Fruit fly (Drosophila melanogaster): ENCODE data around the gene mRpS6.

The mRpS6 gene

DNA sequence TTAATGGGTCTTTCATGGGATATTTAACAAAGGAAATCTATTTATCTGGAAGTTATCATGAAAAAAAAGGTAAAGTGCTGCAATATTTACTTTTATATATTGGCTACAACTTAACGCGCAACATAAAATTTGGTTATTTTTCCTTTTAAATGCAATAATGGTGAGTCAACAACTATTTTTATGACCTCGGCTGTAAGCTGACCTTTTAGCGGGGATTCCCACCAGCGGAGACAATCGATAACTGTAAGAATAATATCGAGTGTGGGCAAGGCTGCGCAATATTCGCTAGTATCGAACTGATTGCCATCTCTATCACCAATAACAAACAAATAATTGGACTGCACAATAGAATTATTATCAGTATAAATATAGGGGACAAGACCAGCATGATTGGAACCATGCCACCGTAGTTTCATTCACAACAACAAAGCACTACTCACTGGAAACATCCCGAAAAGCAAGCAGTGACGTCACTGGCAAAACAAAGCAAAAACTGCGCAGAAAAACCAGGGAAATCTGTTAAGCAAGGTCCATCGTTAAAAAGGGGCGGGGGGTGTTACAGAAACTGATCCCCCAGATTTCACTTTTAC is 38.9 kb downstream of the mRpS6 start, which contains the start of gene Syx17 (continued):
- TF ChIP-seq CG10147 (GFP tag; optimal IDR thresholded peaks at IDR 0.05) = peak; percentile 34
- peak; percentile 59 for TF ChIP-seq Meics (GFP tag; optimal IDR thresholded peaks at IDR 0.05)
- TF ChIP-seq CG8478 (optimal IDR thresholded peaks at IDR 0.05) = no peak
- peak; percentile 62 for TF ChIP-seq CG4854 (GFP tag; optimal IDR thresholded peaks at IDR 0.05)
- TF ChIP-seq hbn (GFP tag; IDR thresholded peaks at IDR 0.05; ENCODE audit: partially characterized antibody) = peak; percentile 84
- TF ChIP-seq HLH4C (GFP tag; IDR thresholded peaks at IDR 0.05; ENCODE audit: partially characterized antibody) = peak; percentile 85
- peak; percentile 76; the same call in 2 of the 3 replicates for TF ChIP-seq CG34422 (GFP tag; IDR thresholded peaks at IDR 0.05)
- TF ChIP-seq eve (GFP tag; optimal IDR thresholded peaks at IDR 0.05) = peak in 1 of 2 experiments; percentile 65
- peak; percentile 27 for TF ChIP-seq pnt (GFP tag; optimal IDR thresholded peaks at IDR 0.05)
- TF ChIP-seq Hmx (GFP tag; optimal IDR thresholded peaks at IDR 0.05) = no peak
- TF ChIP-seq esg (GFP tag; conservative IDR thresholded peaks at IDR 0.05) = no peak
- no peak for TF ChIP-seq CG14050 (GFP tag; IDR thresholded peaks at IDR 0.05)
- TF ChIP-seq CG12155 (GFP tag; optimal IDR thresholded peaks at IDR 0.05) = peak; percentile 57
- TF ChIP-seq CG2116 (GFP tag; optimal IDR thresholded peaks at IDR 0.05) = peak; percentile 86
- peak; percentile 94 for TF ChIP-seq Bgb (GFP tag; IDR thresholded peaks at IDR 0.05; ENCODE audit: partially characterized antibody)
- peak; percentile 60 for TF ChIP-seq kay (GFP tag; optimal IDR thresholded peaks at IDR 0.05)
- TF ChIP-seq CG14667 (GFP tag; IDR thresholded peaks at IDR 0.05) = no peak
- TF ChIP-seq CG6683 (GFP tag; optimal IDR thresholded peaks at IDR 0.05) = no peak
- peak; percentile 73 for TF ChIP-seq Mad (GFP tag; optimal IDR thresholded peaks at IDR 0.05)
- peak; percentile 19 for TF ChIP-seq twi (tag; optimal IDR thresholded peaks at IDR 0.05)
- TF ChIP-seq CG8765 (GFP tag; IDR thresholded peaks at IDR 0.05) = no peak
- peak in 1 of 2 experiments; percentile 61 for TF ChIP-seq bsh (GFP tag; optimal IDR thresholded peaks at IDR 0.05)
- no peak for TF ChIP-seq CG8281 (tag; optimal IDR thresholded peaks at IDR 0.05)
- TF ChIP-seq Lim3 (GFP tag; IDR thresholded peaks at IDR 0.05) = no peak
- no peak for TF ChIP-seq salm (tag; optimal IDR thresholded peaks at IDR 0.05)
- peak; percentile 68 for TF ChIP-seq Xbp1 (GFP tag; optimal IDR thresholded peaks at IDR 0.05)
- TF ChIP-seq Dek (tag; optimal IDR thresholded peaks at IDR 0.05) = peak; percentile 41
- TF ChIP-seq Ada2b (GFP tag; IDR thresholded peaks at IDR 0.05) = no peak
- peak; percentile 98 for TF ChIP-seq CG3838 (GFP tag; optimal IDR thresholded peaks at IDR 0.05)
- peak; percentile 50 for TF ChIP-seq CG8290 (GFP tag; optimal IDR thresholded peaks at IDR 0.05)
- TF ChIP-seq CG8290 (tag; optimal IDR thresholded peaks at IDR 0.05) = peak in 1 of 2 experiments; percentile 92
- peak; percentile 92 for TF ChIP-seq ato (GFP tag; IDR thresholded peaks at IDR 0.05; ENCODE audit: partially characterized antibody)
- no peak for TF ChIP-seq klu (GFP tag; IDR thresholded peaks at IDR 0.05)
- TF ChIP-seq grn (GFP tag; optimal IDR thresholded peaks at IDR 0.05) = peak; percentile 53
- TF ChIP-seq Asciz (GFP tag; optimal IDR thresholded peaks at IDR 0.05) = peak; percentile 49
- TF ChIP-seq sens (GFP tag) = peak; percentile 94
- peak; percentile 43 for TF ChIP-seq ttk (GFP tag; IDR thresholded peaks at IDR 0.05)
- no peak for TF ChIP-seq emc (GFP tag; optimal IDR thresholded peaks at IDR 0.05)
- TF ChIP-seq crc (GFP tag; optimal IDR thresholded peaks at IDR 0.05) = peak; percentile 10
- peak; percentile 61 for TF ChIP-seq pita (GFP tag; optimal IDR thresholded peaks at IDR 0.05)
- TF ChIP-seq CG14860 (GFP tag; IDR thresholded peaks at IDR 0.05; ENCODE audit: partially characterized antibody) = peak; percentile 74
- peak; percentile 31 for TF ChIP-seq cwo (GFP tag; optimal IDR thresholded peaks at IDR 0.05)
- TF ChIP-seq MBD-R2 (GFP tag; IDR thresholded peaks at IDR 0.05) = peak; percentile 83
- TF ChIP-seq repo (GFP tag; optimal IDR thresholded peaks at IDR 0.05) = peak; percentile 53
- TF ChIP-seq CG34224 (GFP tag; IDR thresholded peaks at IDR 0.05; ENCODE audit: partially characterized antibody) = peak; percentile 96
- TF ChIP-seq slp2 (GFP tag; optimal IDR thresholded peaks at IDR 0.05) = peak; percentile 39
- TF ChIP-seq CG10979 (tag; optimal IDR thresholded peaks at IDR 0.05) = peak; percentile 64
- no peak for TF ChIP-seq croc (GFP tag; conservative IDR thresholded peaks at IDR 0.05)
- peak; percentile 53 for TF ChIP-seq lab (GFP tag; optimal IDR thresholded peaks at IDR 0.05)
- peak; percentile 26 for TF ChIP-seq gsb-n (tag; optimal IDR thresholded peaks at IDR 0.05)
